Fruit fly (Drosophila melanogaster): ENCODE results near the gene CG9902.

DNA sequence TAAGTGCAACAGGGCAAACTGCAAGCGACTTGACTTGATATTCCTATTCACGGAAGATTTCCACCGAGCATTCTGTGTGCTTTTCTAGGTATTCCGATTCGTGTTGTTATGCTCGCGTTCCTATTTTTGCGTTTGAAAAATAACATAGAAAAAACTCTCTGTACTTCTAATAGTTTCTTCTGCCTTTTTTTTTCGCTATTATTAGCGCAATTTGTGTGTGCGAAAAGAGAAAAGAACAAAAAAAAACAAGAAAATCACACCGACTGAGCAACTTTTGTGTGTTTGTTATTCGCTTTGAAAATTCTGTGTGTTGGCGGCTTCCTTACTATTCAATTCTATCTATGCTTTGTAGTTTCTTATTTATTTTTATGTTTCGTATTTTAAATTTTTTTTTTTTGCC lies 36.4 kb upstream of the CG9902 start:
- TF ChIP-seq CG32006 (GFP tag; optimal IDR thresholded peaks at IDR 0.05): no peak
- no peak for TF ChIP-seq CG11902 (GFP tag; optimal IDR thresholded peaks at IDR 0.05)
- TF ChIP-seq CG4318 (GFP tag; optimal IDR thresholded peaks at IDR 0.05): no peak
- no peak for TF ChIP-seq topi (GFP tag; optimal IDR thresholded peaks at IDR 0.05)

All from whole organism, prepupa.